Worm (Caenorhabditis elegans) whole organism, mixed stage, embryonic: ENCODE results near the gene lgc-49.

Source experiments
- M03D4.4 ChIP-seq: sonication (generic microtip); optimal IDR thresholded peaks from 2 replicates; lab custom pipeline; 2017; ENCODE audit warnings: mild to moderate bottlenecking, missing genetic modification characterization, missing compliant biosample characterization
- bed-3 ChIP-seq: fragments of 200-800 bp; sonication (Bioruptor generic); optimal IDR thresholded peaks from 3 replicates; lab custom pipeline; 2018; ENCODE audit warnings: mild to moderate bottlenecking, missing genetic modification characterization, moderate library complexity, missing compliant biosample characterization
- blmp-1 ChIP-seq: fragments of 150-350 bp; optimal IDR thresholded peaks from 2 replicates; lab custom pipeline; 2014; ENCODE audit warnings: missing biosample characterization, missing genetic modification characterization
- ceh-39 ChIP-seq: fragments of 150-350 bp; optimal IDR thresholded peaks from 2 replicates; lab custom pipeline; 2014; ENCODE audit warnings: missing biosample characterization, missing genetic modification characterization
- ceh-43 ChIP-seq: fragments of 200-800 bp; sonication (Bioruptor generic); optimal IDR thresholded peaks from 2 replicates; lab custom pipeline; 2018; ENCODE audit warnings: mild to moderate bottlenecking, missing genetic modification characterization, moderate library complexity, missing compliant biosample characterization
- ceh-83 ChIP-seq: fragments of 200-800 bp; sonication (Bioruptor generic); optimal IDR thresholded peaks from 2 replicates; lab custom pipeline; 2018; ENCODE audit warnings: mild to moderate bottlenecking, missing genetic modification characterization, missing compliant biosample characterization
- ces-1 ChIP-seq: fragments of 150-350 bp; optimal IDR thresholded peaks from 2 replicates; lab custom pipeline; 2014; ENCODE audit warnings: missing biosample characterization, missing genetic modification reagents, missing genetic modification characterization
- cnd-1 ChIP-seq: fragments of 200-800 bp; sonication (Bioruptor generic); optimal IDR thresholded peaks from 2 replicates; lab custom pipeline; 2018; ENCODE audit warnings: mild to moderate bottlenecking, missing genetic modification characterization, missing compliant biosample characterization
- drap-1 ChIP-seq: fragments of 200-800 bp; sonication (Bioruptor generic); optimal IDR thresholded peaks from 3 replicates; lab custom pipeline; 2018; ENCODE audit warnings: mild to moderate bottlenecking, missing genetic modification characterization, missing compliant biosample characterization
- elt-1 ChIP-seq: sonication (generic microtip); optimal IDR thresholded peaks from 2 replicates; lab custom pipeline; 2017; ENCODE audit warnings: missing genetic modification characterization, mild to moderate bottlenecking, missing compliant biosample characterization, antibody characterized with exemption, moderate library complexity, borderline replicate concordance; ENCODE audit not compliant: insufficient read depth
- elt-3 ChIP-seq: fragments of 150-350 bp; optimal IDR thresholded peaks from 2 replicates; lab custom pipeline; 2014; ENCODE audit warnings: missing biosample characterization, missing genetic modification characterization
- flh-1 ChIP-seq: fragments of 200-800 bp; sonication (Bioruptor generic); optimal IDR thresholded peaks from 2 replicates; lab custom pipeline; 2018; ENCODE audit warnings: mild to moderate bottlenecking, missing genetic modification characterization, moderate library complexity, missing compliant biosample characterization
- ham-2 ChIP-seq: fragments of 200-800 bp; sonication (Bioruptor generic); optimal IDR thresholded peaks from 2 replicates; lab custom pipeline; 2018; ENCODE audit warnings: mild to moderate bottlenecking, missing genetic modification characterization, missing compliant biosample characterization
- hlh-1 ChIP-seq: fragments of 150-350 bp; optimal IDR thresholded peaks from 2 replicates; lab custom pipeline; 2014; ENCODE audit warnings: missing biosample characterization, missing genetic modification reagents, missing genetic modification characterization
- lin-13 ChIP-seq: fragments of 150-350 bp; optimal IDR thresholded peaks from 2 replicates; lab custom pipeline; 2014; ENCODE audit warnings: missing biosample characterization, missing genetic modification characterization
- lin-32 ChIP-seq: fragments of 200-800 bp; sonication (Bioruptor generic); optimal IDR thresholded peaks from 2 replicates; lab custom pipeline; 2018; ENCODE audit warnings: mild to moderate bottlenecking, missing genetic modification characterization, missing compliant biosample characterization
- lsy-2 ChIP-seq: fragments of 150-350 bp; optimal IDR thresholded peaks from 2 replicates; lab custom pipeline; 2014; ENCODE audit warnings: missing biosample characterization, missing genetic modification characterization
- mab-5 ChIP-seq: fragments of 150-350 bp; optimal IDR thresholded peaks from 2 replicates; lab custom pipeline; 2014; ENCODE audit warnings: missing biosample characterization, missing genetic modification characterization
- mep-1 ChIP-seq: fragments of 150-350 bp; optimal IDR thresholded peaks from 2 replicates; lab custom pipeline; 2017; ENCODE audit warnings: missing biosample characterization, missing genetic modification reagents, missing genetic modification characterization, inconsistent platforms
- mls-2 ChIP-seq: sonication (generic microtip); optimal IDR thresholded peaks from 2 replicates; lab custom pipeline; 2016; ENCODE audit warnings: mild to moderate bottlenecking, missing genetic modification characterization, moderate library complexity, missing compliant biosample characterization
- nhr-12 ChIP-seq: fragments of 150-350 bp; optimal IDR thresholded peaks from 2 replicates; lab custom pipeline; 2014; ENCODE audit warnings: missing biosample characterization, missing genetic modification characterization
- nhr-2 ChIP-seq: fragments of 150-350 bp; optimal IDR thresholded peaks from 2 replicates; lab custom pipeline; 2014; ENCODE audit warnings: missing biosample characterization, missing genetic modification characterization
- nhr-237 ChIP-seq: fragments of 150-350 bp; optimal IDR thresholded peaks from 2 replicates; lab custom pipeline; 2014; ENCODE audit warnings: missing biosample characterization, missing genetic modification characterization
- nhr-28 ChIP-seq: fragments of 150-350 bp; optimal IDR thresholded peaks from 2 replicates; lab custom pipeline; 2014; ENCODE audit warnings: missing biosample characterization, missing genetic modification characterization
- nhr-76 ChIP-seq: sonication (generic microtip); optimal IDR thresholded peaks from 2 replicates; lab custom pipeline; 2017; ENCODE audit warnings: missing biosample characterization, missing genetic modification characterization
- pha-4 ChIP-seq: fragments of 150-350 bp; optimal IDR thresholded peaks from 2 replicates; lab custom pipeline; 2018; ENCODE audit warnings: missing biosample characterization, missing genetic modification reagents, missing genetic modification characterization
- sem-2 ChIP-seq: fragments of 200-800 bp; sonication (Bioruptor generic); optimal IDR thresholded peaks from 2 replicates; lab custom pipeline; 2018; ENCODE audit warnings: mild to moderate bottlenecking, missing genetic modification characterization, missing compliant biosample characterization
- snpc-4 ChIP-seq: fragments of 150-350 bp; optimal IDR thresholded peaks from 2 replicates; lab custom pipeline; 2014; ENCODE audit warnings: missing biosample characterization, missing genetic modification characterization
- sptf-1 ChIP-seq: sonication (generic microtip); optimal IDR thresholded peaks from 2 replicates; lab custom pipeline; 2017; ENCODE audit warnings: mild to moderate bottlenecking, missing genetic modification characterization, moderate library complexity, missing compliant biosample characterization
- tbx-8 ChIP-seq: fragments of 200-800 bp; sonication (Bioruptor generic); optimal IDR thresholded peaks from 2 replicates; lab custom pipeline; 2018; ENCODE audit warnings: mild to moderate bottlenecking, missing genetic modification characterization, moderate library complexity, missing compliant biosample characterization
- unc-120 ChIP-seq: sonication (generic microtip); optimal IDR thresholded peaks from 2 replicates; lab custom pipeline; 2017; ENCODE audit warnings: missing genetic modification characterization, missing compliant biosample characterization; ENCODE audit not compliant: poor library complexity, severe bottlenecking
- unc-39 ChIP-seq: fragments of 150-350 bp; optimal IDR thresholded peaks from 2 replicates; lab custom pipeline; 2014; ENCODE audit warnings: missing biosample characterization, missing genetic modification characterization
- unc-62 ChIP-seq: fragments of 150-350 bp; optimal IDR thresholded peaks from 2 replicates; lab custom pipeline; 2014; ENCODE audit warnings: missing biosample characterization, missing genetic modification reagents, missing genetic modification characterization
- zip-8 ChIP-seq: fragments of 150-350 bp; optimal IDR thresholded peaks from 2 replicates; lab custom pipeline; 2014; ENCODE audit warnings: missing biosample characterization, missing genetic modification characterization
- ztf-11 ChIP-seq: fragments of 150-350 bp; optimal IDR thresholded peaks from 2 replicates; lab custom pipeline; 2014; ENCODE audit warnings: missing biosample characterization, missing genetic modification characterization

Gene lgc-49

DNA sequence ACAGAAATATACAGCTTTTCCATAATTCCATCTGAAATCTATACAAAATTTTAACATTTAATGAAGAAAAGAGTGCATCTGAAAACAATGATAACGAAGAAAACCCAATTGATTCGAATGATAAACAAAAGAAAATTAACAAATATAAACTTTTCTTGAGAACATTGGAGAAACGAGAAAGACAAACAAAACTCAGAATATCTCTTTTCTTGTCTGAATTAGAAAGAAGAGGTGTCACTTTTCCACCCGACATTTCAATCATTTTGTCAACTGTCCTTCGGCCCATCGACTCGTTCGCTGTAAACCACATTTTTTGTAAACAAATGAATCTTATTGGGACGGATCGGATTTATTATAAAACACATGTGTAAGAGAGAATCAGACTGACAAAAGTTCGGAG lies 34.9 kb downstream of the lgc-49 start, which contains the start of gene bgal-1:
bgal-1 (minus strand) TSS at position 38 of the 400 bp plus-strand sequence.
- TF ChIP-seq lin-32 (no peak), hlh-1 (tag; lab: Kevin White, UChicago) (peak; percentile 68), unc-62 (peak; percentile 84)
- TF ChIP-seq, all 35 proteins: peak for 2

DNA sequence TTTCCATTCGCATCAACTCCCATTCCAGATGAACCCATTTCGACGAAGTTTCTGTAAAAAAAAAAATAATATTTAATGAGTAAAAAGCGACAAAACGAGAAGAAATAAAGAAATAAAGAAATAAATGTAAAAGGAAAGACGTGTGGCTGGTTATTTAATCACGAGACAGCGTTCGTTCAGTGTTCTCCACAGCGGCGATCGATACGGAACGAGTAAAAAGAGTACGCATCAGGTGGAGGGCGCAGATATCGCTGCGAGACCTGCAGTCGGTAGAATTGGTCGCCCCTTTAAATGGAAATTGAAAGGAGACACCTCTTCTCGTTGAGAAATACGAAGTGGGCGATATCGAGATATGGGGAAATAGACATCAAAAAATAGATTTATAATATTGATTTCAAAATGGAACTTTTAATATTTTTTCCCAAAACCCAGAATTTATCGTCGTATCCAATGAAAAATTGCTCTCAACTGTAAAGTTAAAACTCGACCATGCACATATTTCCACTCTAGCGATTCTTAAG lies 37.6 kb downstream of the lgc-49 start, which contains the start of gene pqn-70:
pqn-70 (minus strand) TSS at position 51 of the 521 bp plus-strand sequence.
- TF ChIP-seq sem-2 (GFP tag; lab: Kevin White, UChicago), result no peak
- peak; percentile 86 for TF ChIP-seq ces-1 (GFP tag; lab: Kevin White, UChicago)
- TF ChIP-seq nhr-12 (tag; lab: Kevin White, UChicago), result peak; percentile 8
- no peak for TF ChIP-seq unc-39
- TF ChIP-seq sptf-1 (tag; lab: Kevin White, UChicago), result no peak
- no peak for TF ChIP-seq lin-32
- TF ChIP-seq hlh-1 (tag; lab: Kevin White, UChicago), result no peak
- no peak for TF ChIP-seq elt-1 (tag; lab: Kevin White, UChicago)
- TF ChIP-seq mab-5 (tag; lab: Kevin White, UChicago), result no peak
- TF ChIP-seq unc-62, result no peak
- no peak for TF ChIP-seq ceh-43 (GFP tag; lab: Kevin White, UChicago)
- no peak for TF ChIP-seq zip-8 (tag; lab: Kevin White, UChicago)
- peak; percentile 28 for TF ChIP-seq drap-1 (GFP tag; lab: Kevin White, UChicago)
- peak; percentile 92 for TF ChIP-seq ceh-39 (tag; lab: Kevin White, UChicago)
- TF ChIP-seq cnd-1 (tag; lab: Kevin White, UChicago), result no peak
- no peak for TF ChIP-seq nhr-76 (tag; lab: Kevin White, UChicago)
- TF ChIP-seq snpc-4, result no peak
- TF ChIP-seq M03D4.4 (tag; lab: Kevin White, UChicago), result peak; percentile 26
- TF ChIP-seq mep-1, result peak; percentile 91
- no peak for TF ChIP-seq bed-3
- TF ChIP-seq blmp-1, result no peak
- TF ChIP-seq lin-13 (tag; lab: Kevin White, UChicago), result peak; percentile 66
- peak; percentile 1 for TF ChIP-seq elt-3 (tag; lab: Kevin White, UChicago)
- TF ChIP-seq nhr-237 (tag; lab: Kevin White, UChicago), result peak; percentile 5
- no peak for TF ChIP-seq ztf-11 (tag; lab: Kevin White, UChicago)
- peak; percentile 50 for TF ChIP-seq lsy-2
- TF ChIP-seq flh-1, result no peak
- TF ChIP-seq tbx-8 (GFP tag; lab: Kevin White, UChicago), result no peak
- TF ChIP-seq pha-4 (tag; lab: Kevin White, UChicago), result peak; percentile 44
- TF ChIP-seq unc-120 (tag; lab: Kevin White, UChicago), result peak; percentile 98
- peak; percentile 25 for TF ChIP-seq mls-2 (tag; lab: Kevin White, UChicago)
- TF ChIP-seq ceh-83 (GFP tag; lab: Kevin White, UChicago), result peak; percentile 62
- peak; percentile 5 for TF ChIP-seq nhr-2 (tag; lab: Kevin White, UChicago)
- TF ChIP-seq nhr-28 (tag; lab: Kevin White, UChicago), result no peak
- no peak for TF ChIP-seq ham-2 (GFP tag; lab: Kevin White, UChicago)

DNA sequence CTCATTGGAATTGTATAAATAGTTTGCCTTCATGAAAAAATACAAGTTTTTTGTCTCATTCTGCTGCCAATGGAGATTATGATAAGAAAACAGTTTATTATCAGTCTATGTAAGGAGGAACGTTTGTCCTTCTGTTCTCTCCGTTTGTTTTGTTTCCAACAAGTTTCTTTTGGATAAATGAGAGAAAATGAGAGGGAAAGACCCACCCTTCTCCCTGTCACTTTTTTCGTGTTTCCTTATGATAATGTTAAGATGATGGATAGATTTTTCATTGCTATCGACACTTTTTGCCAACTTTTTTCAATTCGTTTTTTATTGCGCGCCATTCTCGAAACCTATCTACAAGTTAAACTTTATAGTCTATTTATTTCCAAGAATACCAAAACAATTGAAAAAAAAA lies 40.1 kb downstream of the lgc-49 start:
- TF ChIP-seq hlh-1 (tag; lab: Kevin White, UChicago) (no peak), ceh-43 (GFP tag; lab: Kevin White, UChicago) (no peak), elt-3 (tag; lab: Kevin White, UChicago) (no peak), bed-3 (no peak), nhr-12 (tag; lab: Kevin White, UChicago) (no peak), lin-13 (tag; lab: Kevin White, UChicago) (no peak), ces-1 (GFP tag; lab: Kevin White, UChicago) (no peak), nhr-28 (tag; lab: Kevin White, UChicago) (no peak), tbx-8 (GFP tag; lab: Kevin White, UChicago) (no peak), M03D4.4 (tag; lab: Kevin White, UChicago) (no peak), nhr-76 (tag; lab: Kevin White, UChicago) (no peak), snpc-4 (no peak), mab-5 (tag; lab: Kevin White, UChicago) (no peak), zip-8 (tag; lab: Kevin White, UChicago) (no peak), ceh-83 (GFP tag; lab: Kevin White, UChicago) (no peak), elt-1 (tag; lab: Kevin White, UChicago) (no peak), ceh-39 (tag; lab: Kevin White, UChicago) (no peak), unc-39 (no peak), mls-2 (tag; lab: Kevin White, UChicago) (no peak)
